Fruit fly (Drosophila melanogaster): ENCODE results near the gene ppan.

Gene ppan

DNA sequence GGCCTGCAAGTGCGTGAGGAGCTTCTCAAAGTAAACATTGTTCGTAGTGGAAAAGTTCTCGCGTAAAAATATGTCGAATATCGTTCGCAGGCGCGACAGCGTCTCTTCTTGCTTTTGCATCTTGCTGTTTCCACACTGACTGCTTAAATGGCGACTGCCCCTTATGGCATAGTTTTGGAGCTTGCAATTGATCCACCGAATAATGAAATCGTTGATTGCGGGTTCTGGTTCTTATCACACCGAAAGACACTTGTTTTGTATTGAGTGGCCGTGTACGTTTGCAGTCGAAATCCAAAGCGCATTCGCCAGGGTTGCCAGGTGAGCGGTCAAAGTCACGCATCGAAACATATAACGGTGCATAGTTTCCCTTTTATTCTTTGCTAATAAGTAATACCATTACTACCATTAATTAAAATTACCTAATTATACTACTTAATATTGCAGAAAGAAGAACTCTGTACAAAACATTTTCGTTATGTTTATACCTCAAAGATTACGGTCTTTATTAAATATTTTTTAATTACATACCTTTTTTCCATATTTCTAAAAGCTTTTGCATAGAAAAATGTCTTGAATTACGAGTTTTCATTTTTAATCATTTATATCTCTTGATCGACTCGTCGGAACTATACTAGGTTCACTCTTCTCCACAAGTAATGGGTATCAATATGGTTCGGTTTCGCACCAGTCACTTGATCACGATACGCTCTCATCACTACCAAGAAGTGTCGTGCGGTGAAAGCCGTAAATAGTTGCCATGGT lies 14.4 kb upstream of the ppan start, which contains the start of the genes CG7044 and Tbc1d22 (continued):
- TF ChIP-seq E2f2 (GFP tag; IDR thresholded peaks at IDR 0.05) (peak; percentile 27; the same call in 1 of the 2 replicates), Aef1 (GFP tag; IDR thresholded peaks at IDR 0.05) (0 out of 3 replicates have a peak, but pooled peaks have one; percentile 23), pan (optimal IDR thresholded peaks at IDR 0.05) (peak in 1 of 2 experiments; percentile 19), pan (GFP tag; optimal IDR thresholded peaks at IDR 0.05 in 1 of 2, IDR thresholded peaks at IDR 0.05 in 1 of 2) (peak in 1 of 2 experiments; percentile 33), CG13123 (GFP tag; optimal IDR thresholded peaks at IDR 0.05) (peak; percentile 32), Fer3 (tag; optimal IDR thresholded peaks at IDR 0.05) (peak; percentile 26), Nf-YC (tag; optimal IDR thresholded peaks at IDR 0.05) (peak; percentile 54), fd102C (GFP tag; optimal IDR thresholded peaks at IDR 0.05) (no peak), knrl (GFP tag; IDR thresholded peaks at IDR 0.05; ENCODE audit: partially characterized antibody) (peak; percentile 53; the same call in 2 of the 3 replicates), odd (GFP tag; optimal IDR thresholded peaks at IDR 0.05) (no peak), Pdp1 (GFP tag; optimal IDR thresholded peaks at IDR 0.05) (peak; percentile 13 to 33), nom (GFP tag; optimal IDR thresholded peaks at IDR 0.05) (no peak), sisA (GFP tag; IDR thresholded peaks at IDR 0.05) (peak; percentile 54; the same call in 1 of the 2 replicates), cato (GFP tag; optimal IDR thresholded peaks at IDR 0.05; ENCODE audit: borderline replicate concordance) (peak; percentile 16), tll (GFP tag; optimal IDR thresholded peaks at IDR 0.05) (peak in 1 of 2 experiments; percentile 79), HmgD (GFP tag; optimal IDR thresholded peaks at IDR 0.05) (no peak), hbn (GFP tag; IDR thresholded peaks at IDR 0.05; ENCODE audit: partially characterized antibody) (0 out of 2 replicates have a peak, but pooled peaks have one; percentile 13), CG1832 (GFP tag; optimal IDR thresholded peaks at IDR 0.05) (no peak), Hsf (GFP tag; optimal IDR thresholded peaks at IDR 0.05) (peak; percentile 51), Sin3A (optimal IDR thresholded peaks at IDR 0.05) (peak; percentile 69), seq (GFP tag; IDR thresholded peaks at IDR 0.05) (no peak), chm (GFP tag; IDR thresholded peaks at IDR 0.05) (no peak), ftz-f1 (GFP tag; optimal IDR thresholded peaks at IDR 0.05) (no peak), tgo (GFP tag; IDR thresholded peaks at IDR 0.05) (peak; percentile 28; the same call in 2 of the 3 replicates), CG8944 (GFP tag; optimal IDR thresholded peaks at IDR 0.05) (peak; percentile 17), ranshi (GFP tag; IDR thresholded peaks at IDR 0.05) (peak; percentile 3; the same call in 1 of the 2 replicates), NFAT (GFP tag; IDR thresholded peaks at IDR 0.05) (peak; percentile 45; the same call in 1 of the 2 replicates), gcm2 (GFP tag; optimal IDR thresholded peaks at IDR 0.05) (no peak), HmgZ (tag; optimal IDR thresholded peaks at IDR 0.05) (no peak), CG7556 (GFP tag; optimal IDR thresholded peaks at IDR 0.05) (peak; percentile 60), kah (GFP tag; optimal IDR thresholded peaks at IDR 0.05) (peak; percentile 88), E2f1 (GFP tag; IDR thresholded peaks at IDR 0.05) (peak; percentile 30; the same call in 1 of the 2 replicates), D19B (GFP tag; optimal IDR thresholded peaks at IDR 0.05) (peak; percentile 98), amos (GFP tag; IDR thresholded peaks at IDR 0.05; ENCODE audit: partially characterized antibody) (peak; percentile 54), CHES-1-like (GFP tag; optimal IDR thresholded peaks at IDR 0.05) (peak; percentile 3), tx (GFP tag; optimal IDR thresholded peaks at IDR 0.05) (peak; percentile 3), H2.0 (GFP tag; IDR thresholded peaks at IDR 0.05) (peak; percentile 30; the same call in 1 of the 2 replicates), CG13424 (tag; optimal IDR thresholded peaks at IDR 0.05) (peak; percentile 63), pzg (GFP tag; optimal IDR thresholded peaks at IDR 0.05) (peak; percentile 21), prd (optimal IDR thresholded peaks at IDR 0.05) (no peak), prd (GFP tag; IDR thresholded peaks at IDR 0.05) (peak; percentile 57; the same call in 2 of the 3 replicates), NK7.1 (GFP tag; optimal IDR thresholded peaks at IDR 0.05) (peak; percentile 3), CG9727 (GFP tag; optimal IDR thresholded peaks at IDR 0.05) (peak; percentile 64), Doc3 (GFP tag; IDR thresholded peaks at IDR 0.05; ENCODE audit: partially characterized antibody) (no peak), CG4617 (GFP tag; optimal IDR thresholded peaks at IDR 0.05; ENCODE audit: borderline replicate concordance) (peak; percentile 19), CG18764 (GFP tag; optimal IDR thresholded peaks at IDR 0.05) (no peak), CG12155 (GFP tag; optimal IDR thresholded peaks at IDR 0.05) (peak; percentile 62), CG10959 (GFP tag; IDR thresholded peaks at IDR 0.05) (0 out of 2 replicates have a peak, but pooled peaks have one; percentile 10)
